Worm (Caenorhabditis elegans) whole organism, L2 larva: ENCODE measurements around the gene coq-8.

Experiments
- C34F6.9 ChIP-seq: fragments of 150-350 bp; optimal IDR thresholded peaks from 2 replicates; lab custom pipeline; 2014; ENCODE audit warnings: missing biosample characterization, missing genetic modification characterization
- R02D3.7 ChIP-seq: fragments of 150-350 bp; optimal IDR thresholded peaks from 2 replicates; lab custom pipeline; 2014; ENCODE audit warnings: missing biosample characterization, missing genetic modification characterization
- Y55F3AM.14 ChIP-seq: fragments of 200-800 bp; sonication (Bioruptor generic); optimal IDR thresholded peaks from 2 replicates; lab custom pipeline; 2018; ENCODE audit warnings: mild to moderate bottlenecking, missing genetic modification characterization, missing compliant biosample characterization
- ZK546.5 ChIP-seq: sonication (generic microtip); optimal IDR thresholded peaks from 2 replicates; lab custom pipeline; 2017; ENCODE audit warnings: missing biosample characterization, missing genetic modification characterization
- alr-1 ChIP-seq: fragments of 150-350 bp; optimal IDR thresholded peaks from 2 replicates; lab custom pipeline; 2014; ENCODE audit warnings: missing biosample characterization, missing genetic modification characterization
- aly-2 ChIP-seq: fragments of 150-350 bp; optimal IDR thresholded peaks from 2 replicates; lab custom pipeline; 2014; ENCODE audit warnings: missing biosample characterization, missing genetic modification characterization
- blmp-1 ChIP-seq: sonication (generic microtip); optimal IDR thresholded peaks from 2 replicates; lab custom pipeline; 2017; ENCODE audit warnings: missing genetic modification characterization, mild to moderate bottlenecking, missing compliant biosample characterization, antibody characterized with exemption, moderate library complexity; ENCODE audit not compliant: insufficient read depth
- ceh-82 ChIP-seq: fragments of 150-350 bp; optimal IDR thresholded peaks from 2 replicates; lab custom pipeline; 2014; ENCODE audit warnings: missing biosample characterization, missing genetic modification characterization
- egl-27 ChIP-seq: sonication (generic microtip); optimal IDR thresholded peaks from 3 replicates; lab custom pipeline; 2017; ENCODE audit warnings: missing biosample characterization, missing genetic modification reagents, missing genetic modification characterization
- elt-1 ChIP-seq: fragments of 150-350 bp; optimal IDR thresholded peaks from 2 replicates; lab custom pipeline; 2014; ENCODE audit warnings: missing biosample characterization, missing genetic modification characterization
- elt-3 ChIP-seq: sonication (generic microtip); optimal IDR thresholded peaks from 2 replicates; lab custom pipeline; 2017; ENCODE audit warnings: missing biosample characterization, missing genetic modification characterization
- fos-1 ChIP-seq: fragments of 150-350 bp; optimal IDR thresholded peaks from 2 replicates; lab custom pipeline; 2014; ENCODE audit warnings: missing biosample characterization, missing genetic modification characterization
- gmeb-1 ChIP-seq: fragments of 150-350 bp; optimal IDR thresholded peaks from 2 replicates; lab custom pipeline; 2014; ENCODE audit warnings: missing biosample characterization, missing genetic modification characterization
- lin-11 ChIP-seq: fragments of 150-350 bp; sonication (generic microtip); optimal IDR thresholded peaks from 2 replicates; lab custom pipeline; 2014; ENCODE audit warnings: missing biosample characterization, missing genetic modification characterization, inconsistent platforms, mixed read lengths
- lin-13 ChIP-seq: fragments of 150-350 bp; optimal IDR thresholded peaks from 2 replicates; lab custom pipeline; 2014; ENCODE audit warnings: missing biosample characterization, missing genetic modification reagents, missing genetic modification characterization
- lsy-2 ChIP-seq, 2 experiments: fragments of 150-350 bp in 1 of 2; sonication (generic microtip) in 1 of 2; optimal IDR thresholded peaks; 2 replicates each; lab custom pipeline; 2014 to 2017; ENCODE audit warnings: missing biosample characterization in 2 of 2, missing genetic modification characterization in 2 of 2
- mab-5 ChIP-seq: fragments of 150-350 bp; optimal IDR thresholded peaks from 2 replicates; lab custom pipeline; 2014; ENCODE audit warnings: missing biosample characterization, missing genetic modification characterization
- mdl-1 ChIP-seq, 2 experiments: fragments of 150-350 bp in 1 of 2; sonication (generic microtip) in 1 of 2; optimal IDR thresholded peaks; 2 replicates each; lab custom pipeline; 2017; ENCODE audit warnings: missing biosample characterization in 2 of 2, missing genetic modification characterization in 2 of 2
- nhr-10 ChIP-seq: sonication (generic microtip); optimal IDR thresholded peaks from 2 replicates; lab custom pipeline; 2017; ENCODE audit warnings: missing biosample characterization, missing genetic modification characterization
- nhr-12 ChIP-seq: fragments of 150-350 bp; optimal IDR thresholded peaks from 2 replicates; lab custom pipeline; 2014; ENCODE audit warnings: missing biosample characterization, missing genetic modification characterization
- nhr-129 ChIP-seq: fragments of 150-350 bp; optimal IDR thresholded peaks from 2 replicates; lab custom pipeline; 2014; ENCODE audit warnings: missing biosample characterization, missing genetic modification characterization
- nhr-23 ChIP-seq: fragments of 150-350 bp; optimal IDR thresholded peaks from 2 replicates; lab custom pipeline; 2014; ENCODE audit warnings: missing biosample characterization, missing genetic modification reagents, missing genetic modification characterization
- nhr-237 ChIP-seq: fragments of 150-350 bp; optimal IDR thresholded peaks from 2 replicates; lab custom pipeline; 2014; ENCODE audit warnings: missing biosample characterization, missing genetic modification characterization
- nhr-6 ChIP-seq: fragments of 150-350 bp; optimal IDR thresholded peaks from 2 replicates; lab custom pipeline; 2014; ENCODE audit warnings: missing biosample characterization, missing genetic modification characterization
- nhr-77 ChIP-seq: fragments of 150-350 bp; optimal IDR thresholded peaks from 2 replicates; lab custom pipeline; 2014; ENCODE audit warnings: missing biosample characterization, missing genetic modification characterization
- skn-1 ChIP-seq: sonication (generic microtip); optimal IDR thresholded peaks from 2 replicates; lab custom pipeline; 2017; ENCODE audit warnings: missing biosample characterization, missing genetic modification characterization
- sma-3 ChIP-seq: sonication (generic microtip); optimal IDR thresholded peaks from 2 replicates; lab custom pipeline; 2016; ENCODE audit warnings: missing genetic modification reagents, missing genetic modification characterization, missing compliant biosample characterization
- sma-9 ChIP-seq, 2 experiments: fragments of 150-350 bp in 1 of 2; sonication (generic microtip) in 1 of 2; optimal IDR thresholded peaks; 2 replicates each; lab custom pipeline; 2014 to 2016; ENCODE audit warnings: missing genetic modification characterization in 2 of 2, mild to moderate bottlenecking in 1 of 2, missing biosample characterization in 1 of 2, missing compliant biosample characterization in 1 of 2, missing genetic modification reagents in 1 of 2, moderate library complexity in 1 of 2
- snpc-4 ChIP-seq: fragments of 150-350 bp; optimal IDR thresholded peaks from 2 replicates; lab custom pipeline; 2014; ENCODE audit warnings: missing biosample characterization, missing genetic modification characterization
- unc-55 ChIP-seq: fragments of 150-350 bp; sonication (generic microtip); optimal IDR thresholded peaks from 3 replicates; lab custom pipeline; 2014; ENCODE audit warnings: missing biosample characterization, missing genetic modification reagents, missing genetic modification characterization
- ztf-1 ChIP-seq: fragments of 200-800 bp; sonication (Bioruptor generic); conservative IDR thresholded peaks from 2 replicates; pipeline ENCODE4 v1.3.6; 2022; ENCODE audit warnings: missing genetic modification characterization, missing compliant biosample characterization
- ztf-11 ChIP-seq: sonication (generic microtip); optimal IDR thresholded peaks from 2 replicates; lab custom pipeline; 2017; ENCODE audit warnings: missing biosample characterization, missing genetic modification characterization
- ztf-4 ChIP-seq: fragments of 150-350 bp; optimal IDR thresholded peaks from 2 replicates; lab custom pipeline; 2014; ENCODE audit warnings: missing biosample characterization, missing genetic modification characterization

Gene coq-8

ce11 chrIII:4861744-4862401, 1.4 kb upstream of the coq-8 start, which contains the start of the genes C35D10.10 and C35D10.5:
Gene C35D10.10 (minus strand): TSS chrIII:4861794.
Gene C35D10.5 (plus strand): TSS chrIII:4862351.
- TF ChIP-seq unc-55 (peak; percentile 33), egl-27 (tag; lab: Kevin White, UChicago) (no peak)

DNA sequence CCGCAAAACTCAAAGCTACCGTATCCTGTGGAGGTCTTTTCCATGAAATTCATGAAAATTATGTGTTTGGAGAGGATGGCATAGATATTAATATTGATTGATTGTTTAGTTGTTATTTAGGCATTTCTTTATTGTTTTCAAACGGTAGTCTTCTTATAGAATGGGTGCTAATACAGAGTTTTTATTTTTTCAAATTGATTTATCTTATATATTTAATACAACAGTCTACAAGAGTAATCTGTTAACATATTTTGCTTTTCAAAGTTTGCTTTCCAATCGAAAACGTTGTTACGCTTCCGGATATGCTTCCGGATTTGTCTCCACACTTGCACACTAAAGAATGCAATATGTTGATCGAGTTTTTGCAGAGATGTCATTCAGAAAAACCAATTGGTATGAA, 3.5 kb downstream of the coq-8 start, which contains the start of gene C35D10.17:
TSS of gene C35D10.17 (plus strand) at position 301 of the 400 bp plus-strand sequence.
- TF ChIP-seq mab-5 (tag; lab: Kevin White, UChicago) (no peak), unc-55 (no peak), skn-1 (tag; lab: Kevin White, UChicago) (no peak), C34F6.9 (tag; lab: Kevin White, UChicago) (no peak)

ce11 chrIII:4868643-4869042, 5.4 kb downstream of the coq-8 start, which contains the start of the genes msd-4 and C35D10.3:
Gene msd-4 (minus strand): TSS chrIII:4868743.
Gene C35D10.3 (plus strand): TSS chrIII:4868921.
- TF ChIP-seq R02D3.7 (no peak), egl-27 (tag; lab: Kevin White, UChicago) (no peak), lin-11 (tag; lab: Kevin White, UChicago) (no peak)

ce11 chrIII:4870478-4870877, 7.3 kb downstream of the coq-8 start, which contains the start of gene gipc-1:
Gene gipc-1 (plus strand): TSS chrIII:4870778.
- TF ChIP-seq C34F6.9 (tag; lab: Kevin White, UChicago) = no peak
- no peak for TF ChIP-seq ceh-82 (tag; lab: Kevin White, UChicago)
- no peak for TF ChIP-seq blmp-1 (tag; lab: Kevin White, UChicago)
- no peak for TF ChIP-seq nhr-77 (tag; lab: Kevin White, UChicago)
- TF ChIP-seq nhr-237 (tag; lab: Kevin White, UChicago) = no peak
- no peak for TF ChIP-seq aly-2
- no peak for TF ChIP-seq elt-3
- no peak for TF ChIP-seq nhr-12 (tag; lab: Kevin White, UChicago)
- no peak for TF ChIP-seq fos-1
- no peak for TF ChIP-seq gmeb-1 (tag; lab: Kevin White, UChicago)
- TF ChIP-seq egl-27 (tag; lab: Kevin White, UChicago) = no peak
- no peak for TF ChIP-seq nhr-6
- no peak for TF ChIP-seq Y55F3AM.14
- TF ChIP-seq lsy-2 (tag; optimal IDR thresholded peaks at IDR 0.05; lab: Kevin White, UChicago) = no peak
- no peak for TF ChIP-seq elt-1 (tag; lab: Kevin White, UChicago)

DNA sequence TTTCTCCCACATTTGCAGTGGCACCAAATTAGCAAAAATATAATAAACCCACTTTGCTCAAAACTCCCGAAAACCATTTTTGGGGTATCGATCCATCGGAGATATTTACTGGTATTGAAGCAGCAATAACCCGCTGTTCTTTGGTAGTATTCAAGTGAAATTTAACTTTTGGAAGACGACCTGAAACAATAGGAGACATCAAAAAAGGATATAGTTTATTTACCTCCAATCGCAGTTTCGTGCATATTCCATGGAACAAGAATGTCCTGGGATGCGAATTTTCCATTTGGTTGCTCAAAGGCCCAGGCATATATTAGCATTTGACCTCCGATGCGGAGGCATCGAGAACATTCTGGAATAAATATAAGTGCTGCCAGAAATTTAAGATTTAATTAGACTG, 10.2 kb downstream of the coq-8 start:
- no peak for TF ChIP-seq lin-13 (GFP tag; lab: Kevin White, UChicago)
- TF ChIP-seq lin-11 (tag; lab: Kevin White, UChicago) = no peak
- TF ChIP-seq ZK546.5 (tag; lab: Kevin White, UChicago) = no peak
- TF ChIP-seq unc-55 = no peak
- TF ChIP-seq sma-9 (GFP tag; optimal IDR thresholded peaks at IDR 0.05; lab: Kevin White, UChicago) = no peak
- no peak for TF ChIP-seq sma-9 (tag; optimal IDR thresholded peaks at IDR 0.05; lab: Kevin White, UChicago)
- no peak for TF ChIP-seq fos-1
- TF ChIP-seq nhr-10 (tag; lab: Kevin White, UChicago) = no peak
- TF ChIP-seq nhr-129 (tag; lab: Kevin White, UChicago) = no peak
- no peak for TF ChIP-seq snpc-4
- no peak for TF ChIP-seq ztf-1
- no peak for TF ChIP-seq nhr-23
- no peak for TF ChIP-seq ceh-82 (tag; lab: Kevin White, UChicago)
- no peak for TF ChIP-seq nhr-6
- TF ChIP-seq egl-27 (tag; lab: Kevin White, UChicago) = no peak
- TF ChIP-seq skn-1 (tag; lab: Kevin White, UChicago) = no peak
- TF ChIP-seq ztf-11 (tag; lab: Kevin White, UChicago) = no peak

DNA sequence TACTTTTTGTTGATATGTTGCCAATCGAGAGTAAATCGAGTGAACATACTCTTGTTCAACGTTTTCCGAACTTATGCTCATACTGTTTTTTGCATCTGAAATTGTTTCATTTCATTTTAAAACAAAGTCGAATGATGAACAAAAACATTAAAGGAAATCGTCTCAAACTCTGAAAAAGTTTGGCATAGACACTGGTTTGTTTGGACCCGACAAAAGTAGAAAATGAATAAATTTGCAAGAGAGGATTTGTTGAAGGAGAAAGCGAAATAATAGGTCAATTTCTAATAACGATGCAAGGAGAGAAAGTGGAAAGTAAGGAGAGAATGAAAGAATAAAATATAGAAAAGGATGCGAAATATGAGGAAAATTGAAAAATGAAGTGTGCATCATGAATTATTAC, 11.4 kb downstream of the coq-8 start, which contains the start of gene C35D10.12:
TSS of gene C35D10.12 (minus strand) at position 101 of the 400 bp plus-strand sequence.
- no peak for TF ChIP-seq sma-9 (GFP tag; optimal IDR thresholded peaks at IDR 0.05; lab: Kevin White, UChicago)
- no peak for TF ChIP-seq sma-9 (tag; optimal IDR thresholded peaks at IDR 0.05; lab: Kevin White, UChicago)
- no peak for TF ChIP-seq sma-3 (GFP tag; lab: Kevin White, UChicago)
- TF ChIP-seq lsy-2 (tag; optimal IDR thresholded peaks at IDR 0.05; lab: Kevin White, UChicago) = no peak
- TF ChIP-seq fos-1 = no peak
- TF ChIP-seq alr-1 (tag; lab: Kevin White, UChicago) = no peak
- no peak for TF ChIP-seq mdl-1 (tag; optimal IDR thresholded peaks at IDR 0.05; lab: Kevin White, UChicago)
- no peak for TF ChIP-seq nhr-12 (tag; lab: Kevin White, UChicago)
- no peak for TF ChIP-seq gmeb-1 (tag; lab: Kevin White, UChicago)
- no peak for TF ChIP-seq skn-1 (tag; lab: Kevin White, UChicago)
- no peak for TF ChIP-seq unc-55
- TF ChIP-seq ztf-4 = no peak
